Fruit fly (Drosophila melanogaster): Measurements from ENCODE around the gene CG12096.
"Not testable (repeated sequence)": the region's sequence is repeated elsewhere in the genome, so short reads cannot be mapped to it uniquely, and the experiment has no call there.

dm6 chrX:13177720-13178119 lies 18.3 kb downstream of the CG12096 start, which contains the start of gene CG32640:
- TF ChIP-seq CG7101 (tag; optimal IDR thresholded peaks at IDR 0.05); Hr96 (GFP tag; optimal IDR thresholded peaks at IDR 0.05); CG33017 (tag; optimal IDR thresholded peaks at IDR 0.05); Crg-1 (GFP tag; optimal IDR thresholded peaks at IDR 0.05); Mnt (GFP tag; optimal IDR thresholded peaks at IDR 0.05); tj (GFP tag; optimal IDR thresholded peaks at IDR 0.05); CG14711 (tag; optimal IDR thresholded peaks at IDR 0.05); ovo (GFP tag; optimal IDR thresholded peaks at IDR 0.05): not testable (repeated sequence)

Measured in whole organism, adult.